Worm (Caenorhabditis elegans) whole organism, young adult: ENCODE measurements around the gene Y57G11B.8.

ENCODE experiments used
- bed-2 ChIP-seq: fragments of 200-800 bp; sonication (Bioruptor generic); IDR thresholded peaks from 2 replicates; pipeline ENCODE4 v1.3.6; 2022; ENCODE audit warnings: missing genetic modification reagents, missing genetic modification characterization, missing compliant biosample characterization
- ceh-100 ChIP-seq: fragments of 200-800 bp; sonication (Bioruptor generic); IDR thresholded peaks from 2 replicates; pipeline ENCODE4 v1.3.6; 2022; ENCODE audit warnings: missing genetic modification reagents, missing genetic modification characterization, missing compliant biosample characterization
- egl-44 ChIP-seq: fragments of 200-800 bp; sonication (Bioruptor generic); IDR thresholded peaks from 2 replicates; pipeline ENCODE4 v1.3.6; 2022; ENCODE audit warnings: missing genetic modification reagents, missing genetic modification characterization, missing compliant biosample characterization
- nhr-80 ChIP-seq: sonication (generic microtip); optimal IDR thresholded peaks from 2 replicates; lab custom pipeline; 2016; ENCODE audit warnings: missing genetic modification characterization, missing compliant biosample characterization
- snpc-1.1 ChIP-seq: sonication (generic microtip); optimal IDR thresholded peaks from 2 replicates; lab custom pipeline; 2017; ENCODE audit warnings: missing genetic modification characterization, mild to moderate bottlenecking, missing compliant biosample characterization, antibody characterized with exemption, moderate library complexity, missing genotype, missing genetic modification reagents; ENCODE audit not compliant: insufficient read depth

DNA sequence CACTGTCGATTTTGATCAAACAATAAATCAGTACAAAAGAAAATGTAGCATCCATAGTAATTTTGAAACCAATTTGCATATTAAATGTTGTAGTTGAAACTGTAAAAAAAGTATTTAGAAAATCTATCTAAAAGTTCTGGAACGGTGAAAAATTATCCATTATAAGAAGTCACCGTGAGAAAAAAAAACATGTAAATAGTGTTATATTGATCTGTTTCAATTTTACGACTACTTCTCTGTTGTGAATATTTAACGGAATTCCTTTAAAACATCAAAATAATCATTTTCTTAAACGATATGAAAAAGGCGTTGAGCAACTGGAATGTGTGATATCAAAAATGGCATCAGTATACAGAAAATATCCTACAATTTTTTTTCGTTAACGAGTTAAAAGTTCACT lies 29.2 kb downstream of the Y57G11B.8 start, which contains the start of gene T27E7.9:
- TF ChIP-seq ceh-100, result no peak
- no peak for TF ChIP-seq egl-44 (GFP tag; lab: Robert Waterston, UW)
- no peak for TF ChIP-seq nhr-80 (tag; lab: Kevin White, UChicago)
- TF ChIP-seq snpc-1.1 (tag; lab: Kevin White, UChicago), result no peak
- no peak for TF ChIP-seq bed-2 (GFP tag; lab: Robert Waterston, UW)
